Worm (Caenorhabditis elegans): Measurements from ENCODE around the gene C08H9.16.

C08H9.16 gene

DNA sequence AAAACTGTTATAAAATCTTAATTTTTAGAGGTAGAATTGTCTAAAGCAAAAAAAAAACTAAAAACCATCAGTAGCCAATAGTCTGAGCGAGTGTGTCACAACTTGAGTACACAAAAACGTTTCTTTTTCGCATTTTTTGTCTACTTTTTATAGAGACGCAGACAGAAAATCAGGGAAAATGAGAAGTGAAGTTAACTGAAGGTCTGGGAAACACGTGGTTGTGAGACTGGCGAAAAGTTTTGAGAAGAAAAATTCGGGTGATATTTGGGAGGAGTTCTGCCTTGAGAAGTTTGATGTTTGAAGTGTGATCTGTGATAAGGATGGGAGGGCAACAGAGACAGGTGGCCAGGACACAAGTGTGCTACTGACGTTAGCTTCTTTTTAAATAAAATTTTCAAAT lies 45.0 kb downstream of the C08H9.16 start:
- TF ChIP-seq ztf-23 (GFP tag; IDR thresholded peaks at IDR 0.05) (no peak), cog-1 (tag; optimal IDR thresholded peaks at IDR 0.05) (no peak), tab-1 (GFP tag; IDR thresholded peaks at IDR 0.05) (no peak), med-1 (GFP tag; optimal IDR thresholded peaks at IDR 0.05; ENCODE audit: insufficient read depth) (no peak), ref-1 (GFP tag; conservative IDR thresholded peaks at IDR 0.05) (no peak), klf-2 (GFP tag; conservative IDR thresholded peaks at IDR 0.05) (no peak)

DNA sequence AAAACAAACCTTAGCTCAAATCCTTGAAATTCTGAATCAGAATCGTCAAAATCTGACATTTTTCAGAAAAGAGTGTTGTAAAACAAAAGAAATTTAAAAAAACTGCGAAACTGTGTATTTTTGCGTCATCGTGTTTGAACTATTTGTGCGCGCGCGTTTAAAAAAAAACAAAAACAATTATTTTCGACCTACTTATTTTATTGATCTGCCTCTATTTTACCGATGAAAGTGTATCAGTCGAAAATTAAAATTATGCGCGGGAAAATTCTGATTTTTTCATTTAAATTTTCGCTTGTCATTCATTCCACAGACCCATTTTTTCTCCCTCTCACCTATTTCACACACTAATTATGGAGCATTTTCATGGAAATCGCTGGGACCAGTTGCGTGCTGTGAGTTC lies 46.3 kb downstream of the C08H9.16 start, which contains the start of the genes C05C10.7 and C05C10.5:
C05C10.7 (minus strand) TSS at position 95 of the 400 bp plus-strand sequence.
C05C10.5 (plus strand) TSS at position 164 of the 400 bp plus-strand sequence.
- no peak for TF ChIP-seq med-1 (GFP tag; optimal IDR thresholded peaks at IDR 0.05; ENCODE audit: insufficient read depth)
- TF ChIP-seq ztf-23 (GFP tag; IDR thresholded peaks at IDR 0.05) = no peak

DNA sequence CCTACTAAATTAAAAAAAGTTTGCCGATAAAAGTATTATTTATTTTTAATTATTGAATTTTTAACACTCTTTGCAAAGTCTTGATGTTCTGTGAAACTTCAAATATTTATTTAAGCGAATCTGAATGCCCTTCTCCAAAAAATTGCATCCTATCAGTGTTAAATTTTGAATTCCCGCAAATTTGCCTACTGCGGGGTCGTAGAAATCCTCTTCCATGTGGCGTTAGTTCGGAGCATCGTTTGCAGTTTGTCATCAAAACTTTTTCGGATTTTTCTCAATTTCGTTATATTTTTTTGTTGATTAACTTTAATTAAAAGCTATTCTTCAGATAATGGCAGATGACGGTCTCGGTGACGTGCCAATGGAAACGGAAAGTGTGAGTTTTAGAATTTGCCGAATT lies 47.9 kb downstream of the C08H9.16 start, which contains the start of gene ufd-3:
ufd-3 (plus strand) TSS at position 324 of the 400 bp plus-strand sequence.
- TF ChIP-seq T22C8.4 (GFP tag; IDR thresholded peaks at IDR 0.05) = no peak
- peak; percentile 64 for TF ChIP-seq cog-1 (tag; optimal IDR thresholded peaks at IDR 0.05)
- TF ChIP-seq ztf-29 (GFP tag; IDR thresholded peaks at IDR 0.05) = peak; percentile 54; the same call in 1 of the 2 replicates
- TF ChIP-seq klf-2 (GFP tag; conservative IDR thresholded peaks at IDR 0.05) = peak; percentile 73
- TF ChIP-seq flt-1 (GFP tag; IDR thresholded peaks at IDR 0.05) = peak; percentile 74; the same call in 1 of the 2 replicates
- peak; percentile 69; the same call in 1 of the 2 replicates for TF ChIP-seq ztf-23 (GFP tag; IDR thresholded peaks at IDR 0.05)
- no peak for TF ChIP-seq ref-1 (GFP tag; conservative IDR thresholded peaks at IDR 0.05)
- TF ChIP-seq med-1 (GFP tag; optimal IDR thresholded peaks at IDR 0.05; ENCODE audit: insufficient read depth) = no peak

DNA sequence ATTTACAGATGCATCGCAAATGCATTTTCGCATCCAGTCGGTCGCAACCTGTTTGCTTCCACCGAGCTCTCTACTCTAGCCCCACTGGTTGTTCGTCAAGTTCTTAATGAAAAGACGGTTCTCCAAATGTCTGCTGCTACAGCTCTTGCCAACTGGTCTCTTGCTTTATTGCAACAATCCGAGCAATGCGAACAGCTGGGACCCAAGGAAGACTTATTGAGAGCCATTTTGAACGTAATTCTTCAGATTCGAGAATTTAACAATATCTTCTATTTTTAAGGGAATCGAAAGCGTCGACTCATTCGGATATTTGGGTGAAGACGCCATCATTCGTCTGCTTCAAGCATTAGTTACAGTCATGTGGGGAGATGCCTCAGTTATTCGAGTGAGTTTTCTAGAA lies 50.7 kb downstream of the C08H9.16 start:
- TF ChIP-seq med-1 (GFP tag; optimal IDR thresholded peaks at IDR 0.05; ENCODE audit: insufficient read depth) (no peak), T22C8.4 (GFP tag; IDR thresholded peaks at IDR 0.05) (no peak), ztf-29 (GFP tag; IDR thresholded peaks at IDR 0.05) (no peak), ztf-23 (GFP tag; IDR thresholded peaks at IDR 0.05) (no peak), tab-1 (GFP tag; IDR thresholded peaks at IDR 0.05) (no peak), flt-1 (GFP tag; IDR thresholded peaks at IDR 0.05) (no peak), ref-1 (GFP tag; conservative IDR thresholded peaks at IDR 0.05) (no peak), klf-2 (GFP tag; conservative IDR thresholded peaks at IDR 0.05) (no peak), cog-1 (tag; optimal IDR thresholded peaks at IDR 0.05) (no peak)

DNA sequence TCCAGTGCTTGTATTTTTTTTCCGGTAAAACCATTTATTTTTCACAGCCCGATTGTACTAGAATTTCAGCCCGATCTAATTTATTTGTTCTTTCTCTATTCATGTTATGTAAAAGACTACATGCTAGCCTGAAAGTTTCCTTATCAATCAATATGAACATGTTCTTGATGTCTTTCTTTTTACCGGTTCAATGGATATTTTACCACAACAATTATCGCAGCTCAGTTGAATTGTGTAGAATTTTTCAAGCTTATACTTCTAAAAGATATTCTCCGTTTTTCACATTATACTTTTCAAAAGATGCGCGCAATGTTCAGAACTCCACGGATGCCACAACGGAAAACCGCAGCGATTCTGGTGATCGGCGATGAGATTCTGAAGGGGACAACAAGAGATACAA lies 51.3 kb downstream of the C08H9.16 start, which contains the start of gene flad-1:
flad-1 (plus strand) TSS at position 301 of the 400 bp plus-strand sequence.
- no peak for TF ChIP-seq cog-1 (tag; optimal IDR thresholded peaks at IDR 0.05)
- no peak for TF ChIP-seq ref-1 (GFP tag; conservative IDR thresholded peaks at IDR 0.05)
- TF ChIP-seq T22C8.4 (GFP tag; IDR thresholded peaks at IDR 0.05) = no peak
- no peak for TF ChIP-seq ztf-29 (GFP tag; IDR thresholded peaks at IDR 0.05)
- no peak for TF ChIP-seq ztf-23 (GFP tag; IDR thresholded peaks at IDR 0.05)
- no peak for TF ChIP-seq klf-2 (GFP tag; conservative IDR thresholded peaks at IDR 0.05)
- no peak for TF ChIP-seq med-1 (GFP tag; optimal IDR thresholded peaks at IDR 0.05; ENCODE audit: insufficient read depth)
- TF ChIP-seq tab-1 (GFP tag; IDR thresholded peaks at IDR 0.05) = no peak
- no peak for TF ChIP-seq flt-1 (GFP tag; IDR thresholded peaks at IDR 0.05)

Measured in whole organism, midembryonic.